Fruit fly (Drosophila melanogaster): ENCODE data around the gene PTPMT1.

The PTPMT1 gene

dm6 chr3R:23803668-23804067 is 45.5 kb downstream of the PTPMT1 start, which contains the start of gene CG34355 (continued):
- TF ChIP-seq Abd-B (GFP tag; optimal IDR thresholded peaks at IDR 0.05) (no peak), CG8290 (GFP tag; optimal IDR thresholded peaks at IDR 0.05) (no peak), CG8290 (tag; optimal IDR thresholded peaks at IDR 0.05) (peak in 1 of 2 experiments; percentile 45), CG17328 (GFP tag; IDR thresholded peaks at IDR 0.05) (peak; percentile 70), CG7372 (GFP tag; IDR thresholded peaks at IDR 0.05) (peak; percentile 29; the same call in 1 of the 2 replicates), sc (optimal IDR thresholded peaks at IDR 0.05) (no peak), sc (GFP tag; optimal IDR thresholded peaks at IDR 0.05) (peak; percentile 36), odd (GFP tag; optimal IDR thresholded peaks at IDR 0.05) (peak; percentile 80), CG6765 (GFP tag; optimal IDR thresholded peaks at IDR 0.05) (peak; percentile 33), CG10462 (GFP tag; optimal IDR thresholded peaks at IDR 0.05) (no peak), knrl (GFP tag; IDR thresholded peaks at IDR 0.05; ENCODE audit: partially characterized antibody) (no peak), CG2116 (GFP tag; optimal IDR thresholded peaks at IDR 0.05) (peak; percentile 37), tx (GFP tag; optimal IDR thresholded peaks at IDR 0.05) (no peak), CG7987 (GFP tag; optimal IDR thresholded peaks at IDR 0.05) (peak; percentile 62), Mes4 (GFP tag; optimal IDR thresholded peaks at IDR 0.05) (peak; percentile 58), caup (GFP tag; optimal IDR thresholded peaks at IDR 0.05; ENCODE audit: severe bottlenecking) (peak; percentile 76), dysf (GFP tag; IDR thresholded peaks at IDR 0.05) (peak; percentile 27; the same call in 1 of the 3 replicates), CG11695 (GFP tag; IDR thresholded peaks at IDR 0.05) (0 out of 3 replicates have a peak, but pooled peaks have one; percentile 14), gcm (GFP tag; optimal IDR thresholded peaks at IDR 0.05) (peak; percentile 54), vnd (GFP tag; IDR thresholded peaks at IDR 0.05; ENCODE audit: partially characterized antibody) (no peak), MESR4 (GFP tag; optimal IDR thresholded peaks at IDR 0.05) (peak; percentile 3), Nf-YA (GFP tag; IDR thresholded peaks at IDR 0.05) (no peak), zen (tag; optimal IDR thresholded peaks at IDR 0.05) (peak; percentile 26), so (GFP tag; IDR thresholded peaks at IDR 0.05) (no peak), Dp (GFP tag; optimal IDR thresholded peaks at IDR 0.05) (peak; percentile 1), CG9609 (GFP tag; optimal IDR thresholded peaks at IDR 0.05) (peak; percentile 11), CG1233 (GFP tag; optimal IDR thresholded peaks at IDR 0.05) (peak; percentile 69), Asciz (GFP tag; optimal IDR thresholded peaks at IDR 0.05) (peak; percentile 49), Hsf (GFP tag; optimal IDR thresholded peaks at IDR 0.05) (peak; percentile 12), aop (GFP tag; IDR thresholded peaks at IDR 0.05) (no peak), Six4 (GFP tag; optimal IDR thresholded peaks at IDR 0.05) (peak; percentile 2), HHEX (GFP tag; optimal IDR thresholded peaks at IDR 0.05) (peak; percentile 46), Xbp1 (GFP tag; optimal IDR thresholded peaks at IDR 0.05) (peak; percentile 32), tin (GFP tag; optimal IDR thresholded peaks at IDR 0.05) (peak; percentile 27), CG8089 (GFP tag; optimal IDR thresholded peaks at IDR 0.05) (peak; percentile 5)
